Worm (Caenorhabditis elegans) whole organism, L4/young adult: ENCODE data around the gene arf-6.

Source experiments
- W03F9.2 ChIP-seq: fragments of 150-350 bp; optimal IDR thresholded peaks from 2 replicates; lab custom pipeline; 2014; ENCODE audit warnings: missing biosample characterization, missing genetic modification characterization
- dao-5 ChIP-seq: sonication (generic microtip); optimal IDR thresholded peaks from 2 replicates; lab custom pipeline; 2016; ENCODE audit warnings: missing genotype, missing genetic modification characterization, moderate library complexity, missing compliant biosample characterization
- him-1 ChIP-seq: sonication (generic microtip); optimal IDR thresholded peaks from 2 replicates; lab custom pipeline; 2016; ENCODE audit warnings: missing genotype, missing genetic modification reagents, missing genetic modification characterization, missing compliant biosample characterization

DNA sequence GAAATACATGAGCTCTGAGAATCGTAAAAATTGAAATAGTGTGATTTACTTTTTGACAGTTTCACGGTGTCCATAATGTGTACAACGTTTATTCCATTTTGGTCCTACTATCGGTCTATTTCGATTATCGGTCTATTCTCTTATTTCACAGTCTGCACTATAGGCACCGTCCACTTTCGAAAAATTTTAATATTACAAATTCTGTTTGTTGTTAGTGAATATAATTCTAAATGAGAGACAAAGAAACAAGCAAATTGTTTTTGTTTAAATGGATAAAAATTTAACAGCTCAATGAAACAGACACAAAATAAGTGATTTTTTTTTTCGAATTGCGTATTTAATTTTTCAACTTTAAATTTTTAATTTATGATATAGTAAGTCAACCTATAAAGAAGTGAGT lies 48.7 kb upstream of the arf-6 start:
- TF ChIP-seq W03F9.2 (tag; lab: Kevin White, UChicago) (no peak), dao-5 (tag; lab: Kevin White, UChicago) (no peak), him-1 (tag; lab: Kevin White, UChicago) (no peak)
